Fruit fly (Drosophila melanogaster): ENCODE measurements around the gene Tango4.

Gene Tango4

dm6 chrX:12031400-12031799 lies 10.5 kb downstream of the Tango4 start, which contains the start of gene Cyp311a1:
Gene Cyp311a1, minus strand, starts transcription at chrX:12031465.
- no peak for TF ChIP-seq pan (optimal IDR thresholded peaks at IDR 0.05)
- TF ChIP-seq CG8478 (optimal IDR thresholded peaks at IDR 0.05) = no peak
- TF ChIP-seq psq (optimal IDR thresholded peaks at IDR 0.05) = no peak
- no peak for TF ChIP-seq Dll (optimal IDR thresholded peaks at IDR 0.05)
- TF ChIP-seq usp (GFP tag; optimal IDR thresholded peaks at IDR 0.05) = no peak
- TF ChIP-seq EcR (GFP tag; optimal IDR thresholded peaks at IDR 0.05) = no peak

DNA sequence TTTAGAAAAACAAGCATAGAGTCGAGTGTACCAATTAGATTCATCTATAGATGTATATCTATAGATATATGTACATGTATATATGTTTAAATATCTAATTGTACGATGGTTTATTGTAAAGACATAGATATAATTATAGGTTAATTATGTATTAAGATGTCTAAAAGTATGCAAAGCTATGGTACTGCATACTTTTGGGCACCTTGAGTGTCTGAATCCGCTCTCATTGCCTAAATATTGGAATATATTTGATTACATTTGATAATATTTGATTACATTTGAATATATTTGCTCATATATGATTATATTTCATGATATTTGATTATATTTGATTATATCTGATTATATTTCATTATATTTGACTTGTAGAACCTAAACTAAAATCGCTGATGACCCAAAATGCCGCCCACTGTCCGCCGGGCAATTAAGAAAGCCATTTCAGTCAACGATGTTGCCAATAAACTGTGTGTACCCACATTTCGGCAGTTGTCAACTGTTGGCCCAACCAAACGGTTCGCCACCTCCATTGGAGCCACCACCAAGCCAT lies 11.3 kb downstream of the Tango4 start, which contains the start of gene Cyp318a1:
TSS of gene Cyp318a1 (plus strand) at position 497 of the 547 bp plus-strand sequence.
- TF ChIP-seq pan (optimal IDR thresholded peaks at IDR 0.05) (no peak), usp (GFP tag; optimal IDR thresholded peaks at IDR 0.05) (no peak), Dll (optimal IDR thresholded peaks at IDR 0.05) (no peak), psq (optimal IDR thresholded peaks at IDR 0.05) (no peak)

dm6 chrX:12034713-12035112 lies 13.8 kb downstream of the Tango4 start:
- TF ChIP-seq pan (optimal IDR thresholded peaks at IDR 0.05) (no peak), usp (GFP tag; optimal IDR thresholded peaks at IDR 0.05) (no peak), CG8478 (optimal IDR thresholded peaks at IDR 0.05) (no peak), EcR (GFP tag; optimal IDR thresholded peaks at IDR 0.05) (no peak), Dll (optimal IDR thresholded peaks at IDR 0.05) (no peak)

DNA sequence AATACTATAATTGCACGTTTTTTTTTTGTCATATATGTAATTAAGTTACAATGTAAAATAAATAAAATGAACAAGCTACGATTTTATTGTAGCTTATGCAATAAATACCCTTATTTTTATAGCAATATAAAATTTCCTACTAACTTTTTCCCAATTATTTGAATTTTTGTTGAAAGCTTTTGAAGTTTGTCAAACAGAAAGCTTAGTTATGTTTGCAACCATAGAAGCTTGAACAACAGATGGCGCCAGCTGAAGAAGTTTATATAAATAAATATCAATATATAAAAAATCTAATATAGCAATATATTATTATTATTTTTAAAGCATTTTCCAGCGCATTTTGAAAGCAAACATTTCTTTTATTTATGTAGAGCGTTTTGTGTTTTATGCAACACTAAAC lies 14.3 kb downstream of the Tango4 start:
- TF ChIP-seq pan (optimal IDR thresholded peaks at IDR 0.05) = no peak
- TF ChIP-seq CG8478 (optimal IDR thresholded peaks at IDR 0.05) = no peak
- TF ChIP-seq usp (GFP tag; optimal IDR thresholded peaks at IDR 0.05) = no peak
- TF ChIP-seq Dll (optimal IDR thresholded peaks at IDR 0.05) = no peak
- TF ChIP-seq psq (optimal IDR thresholded peaks at IDR 0.05) = no peak
- no peak for TF ChIP-seq EcR (GFP tag; optimal IDR thresholded peaks at IDR 0.05)

dm6 chrX:12043398-12043797 lies 22.5 kb downstream of the Tango4 start, which contains the start of gene Ten-a:
Gene Ten-a, plus strand, starts transcription at chrX:12043698.
- no peak for TF ChIP-seq EcR (GFP tag; optimal IDR thresholded peaks at IDR 0.05)
- TF ChIP-seq Dll (optimal IDR thresholded peaks at IDR 0.05) = no peak
- no peak for TF ChIP-seq CG8478 (optimal IDR thresholded peaks at IDR 0.05)
- TF ChIP-seq pan (optimal IDR thresholded peaks at IDR 0.05) = no peak
- TF ChIP-seq usp (GFP tag; optimal IDR thresholded peaks at IDR 0.05) = no peak
- TF ChIP-seq psq (optimal IDR thresholded peaks at IDR 0.05) = no peak

DNA sequence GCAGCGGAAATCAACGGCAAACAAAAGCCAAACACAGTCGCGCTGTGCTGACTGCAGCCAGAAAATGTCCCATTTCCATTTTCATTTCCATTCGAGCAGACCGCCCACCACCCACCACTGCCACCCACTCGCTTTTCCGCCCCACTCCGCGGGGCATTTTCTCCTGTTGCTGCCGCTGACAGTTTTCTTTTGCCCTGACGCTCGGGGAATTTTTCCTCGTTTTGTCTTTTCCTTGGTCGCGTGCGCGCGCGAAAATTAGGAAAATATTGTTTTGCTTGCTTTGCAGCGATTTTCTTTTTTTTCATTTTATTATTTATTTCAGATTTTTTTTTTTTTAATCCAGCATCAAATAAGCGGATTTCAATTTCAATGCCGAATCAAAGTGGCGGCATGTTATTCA lies 29.4 kb downstream of the Tango4 start:
- no peak for TF ChIP-seq CG8478 (optimal IDR thresholded peaks at IDR 0.05)

DNA sequence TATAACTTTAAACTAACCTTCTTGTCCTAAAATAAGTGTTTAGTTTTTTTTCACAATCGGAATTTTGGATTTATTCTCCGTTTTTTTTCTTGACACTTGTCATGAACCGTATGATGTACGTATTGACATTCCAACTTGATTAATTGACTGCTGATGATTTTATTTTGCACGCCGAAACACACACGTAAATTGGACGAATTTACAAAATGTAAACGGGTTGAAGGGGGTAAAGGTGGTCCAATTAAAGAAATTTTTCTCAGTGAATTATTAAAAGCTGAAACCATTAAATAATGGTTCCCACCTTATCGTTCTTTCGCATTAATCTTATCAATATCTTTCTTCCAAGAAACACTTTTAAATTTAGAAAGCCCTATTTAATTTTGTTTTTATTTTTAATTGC lies 35.7 kb downstream of the Tango4 start, which contains the start of gene Uch-L5R:
TSS of gene Uch-L5R (minus strand) at position 101 of the 400 bp plus-strand sequence.
- no peak for TF ChIP-seq psq (optimal IDR thresholded peaks at IDR 0.05)
- no peak for TF ChIP-seq EcR (GFP tag; optimal IDR thresholded peaks at IDR 0.05)
- TF ChIP-seq Dll (optimal IDR thresholded peaks at IDR 0.05) = no peak
- no peak for TF ChIP-seq usp (GFP tag; optimal IDR thresholded peaks at IDR 0.05)
- no peak for TF ChIP-seq CG8478 (optimal IDR thresholded peaks at IDR 0.05)
- no peak for TF ChIP-seq pan (optimal IDR thresholded peaks at IDR 0.05)

- TF ChIP-seq CG8478 (optimal IDR thresholded peaks at IDR 0.05) (no peak), usp (GFP tag; optimal IDR thresholded peaks at IDR 0.05) (no peak), psq (optimal IDR thresholded peaks at IDR 0.05) (no peak), pan (optimal IDR thresholded peaks at IDR 0.05) (no peak), Dll (optimal IDR thresholded peaks at IDR 0.05) (no peak), EcR (GFP tag; optimal IDR thresholded peaks at IDR 0.05) (no peak)
Measured at dm6 chrX:12059495-12059894, 38.6 kb downstream of the Tango4 start, which contains the start of gene Muc11A. Gene Muc11A, plus strand, starts transcription at chrX:12059795.

DNA sequence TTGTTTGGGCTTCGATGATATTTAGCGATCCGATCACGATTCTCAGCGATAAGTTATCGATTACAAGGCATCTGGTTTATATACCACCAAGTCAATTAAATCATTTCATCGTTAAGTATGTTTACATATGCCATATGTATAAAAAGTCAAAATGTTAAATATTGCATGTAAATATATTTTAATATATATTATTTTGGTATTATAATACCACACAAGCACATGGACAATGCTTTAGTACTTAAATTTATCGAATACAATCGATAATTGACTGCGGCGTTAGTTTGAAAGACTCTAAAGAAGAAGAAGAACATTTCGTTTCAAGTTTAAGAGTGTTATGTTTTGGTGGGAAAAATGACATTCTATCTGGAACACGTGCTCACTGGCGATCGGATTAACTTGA lies 49.3 kb downstream of the Tango4 start, which contains the start of gene CG34323:
TSS of gene CG34323 (plus strand) at position 301 of the 400 bp plus-strand sequence.
- no peak for TF ChIP-seq usp (GFP tag; optimal IDR thresholded peaks at IDR 0.05)
- no peak for TF ChIP-seq CG8478 (optimal IDR thresholded peaks at IDR 0.05)
- TF ChIP-seq psq (optimal IDR thresholded peaks at IDR 0.05) = no peak
- no peak for TF ChIP-seq pan (optimal IDR thresholded peaks at IDR 0.05)

Measured in whole organism.